Fruit fly (Drosophila melanogaster) whole organism, embryonic: Measurements from ENCODE around the gene CG11898.

ENCODE experiments used
- Atf6 ChIP-seq: fragments of 200-800 bp; sonication (Bioruptor generic); IDR thresholded peaks from 2 replicates; pipeline ENCODE4 v1.3.6; 2022; ENCODE audit warnings: missing biosample characterization, missing genetic modification characterization
- Bgb ChIP-seq: fragments of 200-800 bp; sonication (Bioruptor generic); IDR thresholded peaks from 2 replicates; pipeline ENCODE4 v1.3.6; 2022; ENCODE audit warnings: missing biosample characterization, missing genetic modification characterization; ENCODE audit not compliant: partially characterized antibody
- BtbVII ChIP-seq: fragments of 200-800 bp; sonication (Bioruptor generic); optimal IDR thresholded peaks from 3 replicates; lab custom pipeline; 2017; ENCODE audit warnings: missing biosample characterization, mild to moderate bottlenecking, missing genetic modification characterization
- CG10147 ChIP-seq: fragments of 200-800 bp; sonication (Bioruptor generic); optimal IDR thresholded peaks from 2 replicates; lab custom pipeline; 2019; ENCODE audit warnings: missing biosample characterization, mild to moderate bottlenecking, missing genetic modification characterization, moderate library complexity
- CG10209 ChIP-seq: fragments of 200-800 bp; sonication (Bioruptor generic); optimal IDR thresholded peaks from 3 replicates; lab custom pipeline; 2017; ENCODE audit warnings: missing biosample characterization, mild to moderate bottlenecking, missing genetic modification characterization, missing genetic modification reagents
- CG11247 ChIP-seq: fragments of 200-800 bp; sonication (Bioruptor generic); IDR thresholded peaks from 2 replicates; pipeline ENCODE4 v1.3.6; 2022; ENCODE audit warnings: missing biosample characterization, missing genetic modification characterization
- CG11723 ChIP-seq: fragments of 200-800 bp; sonication (Bioruptor generic); optimal IDR thresholded peaks from 2 replicates; lab custom pipeline; 2017; ENCODE audit warnings: missing biosample characterization, mild to moderate bottlenecking, missing genetic modification characterization
- CG12744 ChIP-seq: fragments of 200-800 bp; sonication (Bioruptor generic); optimal IDR thresholded peaks from 2 replicates; lab custom pipeline; 2016; ENCODE audit warnings: missing biosample characterization, missing genetic modification characterization
- CG13424 ChIP-seq: fragments of 200-800 bp; sonication (Bioruptor generic); optimal IDR thresholded peaks from 2 replicates; lab custom pipeline; 2019; ENCODE audit warnings: missing biosample characterization, mild to moderate bottlenecking, missing genetic modification characterization, moderate library complexity
- CG13894 ChIP-seq: fragments of 200-800 bp; sonication (Bioruptor generic); optimal IDR thresholded peaks from 3 replicates; lab custom pipeline; 2018; ENCODE audit warnings: missing biosample characterization, mild to moderate bottlenecking, missing genetic modification characterization, moderate library complexity
- CG16813 ChIP-seq: fragments of 200-800 bp; sonication (Bioruptor generic); IDR thresholded peaks from 3 replicates; pipeline ENCODE4 v1.3.6; 2022; ENCODE audit warnings: missing biosample characterization, missing genetic modification characterization; ENCODE audit not compliant: partially characterized antibody
- CG17568 ChIP-seq: fragments of 200-800 bp; sonication (Bioruptor generic); optimal IDR thresholded peaks from 2 replicates; lab custom pipeline; 2018; ENCODE audit warnings: missing biosample characterization, mild to moderate bottlenecking, missing genetic modification characterization, moderate library complexity
- CG17912 ChIP-seq: fragments of 200-800 bp; sonication (Bioruptor generic); optimal IDR thresholded peaks from 2 replicates; lab custom pipeline; 2018; ENCODE audit warnings: missing biosample characterization, mild to moderate bottlenecking, missing genetic modification characterization
- CG2712 ChIP-seq: fragments of 200-800 bp; optimal IDR thresholded peaks from 3 replicates; lab custom pipeline; 2019; ENCODE audit warnings: missing biosample characterization, mild to moderate bottlenecking, missing genetic modification characterization, moderate library complexity
- CG4404 ChIP-seq: fragments of 200-800 bp; sonication (Bioruptor generic); IDR thresholded peaks from 2 replicates; pipeline ENCODE4 v1.3.6; 2022; ENCODE audit warnings: missing biosample characterization, missing genetic modification characterization
- CG4730 ChIP-seq: fragments of 200-800 bp; sonication (Bioruptor generic); IDR thresholded peaks from 2 replicates; pipeline ENCODE4 v1.3.6; 2022; ENCODE audit warnings: missing biosample characterization, missing genetic modification characterization
- CG5180 ChIP-seq: fragments of 200-800 bp; sonication (Bioruptor generic); optimal IDR thresholded peaks from 3 replicates; lab custom pipeline; 2017; ENCODE audit warnings: missing biosample characterization, missing genetic modification characterization, mild to moderate bottlenecking, moderate library complexity, missing genetic modification reagents
- CG6654 ChIP-seq: fragments of 200-800 bp; sonication (Bioruptor generic); optimal IDR thresholded peaks from 2 replicates; lab custom pipeline; 2017; ENCODE audit warnings: missing biosample characterization, mild to moderate bottlenecking, missing genetic modification characterization
- CG8924 ChIP-seq: fragments of 200-800 bp; optimal IDR thresholded peaks from 3 replicates; lab custom pipeline; 2019; ENCODE audit warnings: missing biosample characterization, mild to moderate bottlenecking, missing genetic modification characterization, moderate library complexity
- CrebB ChIP-seq: fragments of 200-800 bp; sonication (Bioruptor generic); optimal IDR thresholded peaks from 3 replicates; lab custom pipeline; 2018; ENCODE audit warnings: missing biosample characterization, mild to moderate bottlenecking, missing genetic modification characterization
- Dek ChIP-seq: fragments of 200-800 bp; sonication (Bioruptor generic); optimal IDR thresholded peaks from 3 replicates; lab custom pipeline; 2019; ENCODE audit warnings: missing biosample characterization, mild to moderate bottlenecking, missing genetic modification characterization, moderate library complexity
- Gug ChIP-seq: fragments of 200-800 bp; sonication (Bioruptor generic); IDR thresholded peaks from 4 replicates; pipeline ENCODE4 v1.3.6; 2022; ENCODE audit warnings: missing biosample characterization, missing genetic modification characterization
- H2.0 ChIP-seq: fragments of 200-800 bp; sonication (Bioruptor generic); IDR thresholded peaks from 2 replicates; pipeline ENCODE4 v1.3.6; 2022; ENCODE audit warnings: missing biosample characterization, missing genetic modification characterization
- Hmr ChIP-seq: fragments of 200-800 bp; sonication (Bioruptor generic); optimal IDR thresholded peaks from 3 replicates; lab custom pipeline; 2017; ENCODE audit warnings: mild to moderate bottlenecking, missing biosample characterization, missing genetic modification reagents, missing genetic modification characterization
- Hr51 ChIP-seq, 2 experiments: fragments of 200-800 bp; sonication (Bioruptor generic); optimal IDR thresholded peaks; 2 replicates in 1 of 2; 3 replicates in 1 of 2; lab custom pipeline; 2016 to 2018; ENCODE audit warnings: missing biosample characterization in 2 of 2, missing genetic modification characterization in 2 of 2, mild to moderate bottlenecking in 1 of 2, moderate library complexity in 1 of 2
- Myb ChIP-seq: fragments of 200-800 bp; sonication (Bioruptor generic); optimal IDR thresholded peaks from 2 replicates; lab custom pipeline; 2016; ENCODE audit warnings: missing biosample characterization, missing genetic modification characterization
- Nf-YA ChIP-seq: fragments of 200-800 bp; sonication (Bioruptor generic); IDR thresholded peaks from 2 replicates; pipeline ENCODE4 v1.3.6; 2022; ENCODE audit warnings: missing biosample characterization, missing genetic modification characterization
- Rfx ChIP-seq: fragments of 200-800 bp; sonication (Bioruptor generic); IDR thresholded peaks from 2 replicates; pipeline ENCODE4 v1.3.6; 2022; ENCODE audit warnings: missing biosample characterization, missing genetic modification characterization
- Xbp1 ChIP-seq: fragments of 200-800 bp; sonication (Bioruptor generic); optimal IDR thresholded peaks from 3 replicates; lab custom pipeline; 2016; ENCODE audit warnings: missing biosample characterization, mild to moderate bottlenecking, missing genetic modification characterization
- az2 ChIP-seq: fragments of 200-800 bp; sonication (Bioruptor generic); optimal IDR thresholded peaks from 3 replicates; lab custom pipeline; 2016; ENCODE audit warnings: missing biosample characterization, missing genetic modification characterization
- bab2 ChIP-seq: fragments of 200-800 bp; sonication (Bioruptor generic); optimal IDR thresholded peaks from 2 replicates; lab custom pipeline; 2016; ENCODE audit warnings: missing biosample characterization, missing genetic modification characterization
- bowl ChIP-seq: fragments of 200-800 bp; sonication (Bioruptor generic); IDR thresholded peaks from 2 replicates; pipeline ENCODE4 v1.3.6; 2022; ENCODE audit warnings: missing biosample characterization, missing genetic modification characterization
- btn ChIP-seq: fragments of 200-800 bp; sonication (Bioruptor generic); optimal IDR thresholded peaks from 2 replicates; lab custom pipeline; 2016; ENCODE audit warnings: missing biosample characterization, missing genetic modification characterization
- cas ChIP-seq: fragments of 200-800 bp; sonication (Bioruptor generic); IDR thresholded peaks from 2 replicates; pipeline ENCODE4 v1.3.6; 2022; ENCODE audit warnings: missing biosample characterization, missing genetic modification characterization
- caup ChIP-seq: fragments of 200-800 bp; sonication (Bioruptor generic); optimal IDR thresholded peaks from 3 replicates; lab custom pipeline; 2017; ENCODE audit warnings: missing biosample characterization, mild to moderate bottlenecking, missing genetic modification characterization, moderate library complexity; ENCODE audit not compliant: severe bottlenecking
- cg ChIP-seq: fragments of 200-800 bp; sonication (Bioruptor generic); optimal IDR thresholded peaks from 3 replicates; lab custom pipeline; 2019; ENCODE audit warnings: missing biosample characterization, mild to moderate bottlenecking, missing genetic modification characterization, moderate library complexity
- chm ChIP-seq: fragments of 200-800 bp; sonication (Bioruptor generic); IDR thresholded peaks from 2 replicates; pipeline ENCODE4 v1.3.6; 2022; ENCODE audit warnings: missing biosample characterization, missing genetic modification characterization
- dati ChIP-seq: fragments of 200-800 bp; sonication (Bioruptor generic); IDR thresholded peaks from 2 replicates; pipeline ENCODE4 v1.3.6; 2022; ENCODE audit warnings: missing biosample characterization, missing genetic modification characterization
- dimm ChIP-seq: fragments of 200-800 bp; sonication (Bioruptor generic); IDR thresholded peaks from 2 replicates; pipeline ENCODE4 v1.3.6; 2022; ENCODE audit warnings: missing biosample characterization, missing genetic modification characterization
- dmrt99B ChIP-seq: fragments of 200-800 bp; sonication (Bioruptor generic); optimal IDR thresholded peaks from 2 replicates; lab custom pipeline; 2018; ENCODE audit warnings: missing biosample characterization, mild to moderate bottlenecking, missing genetic modification characterization, moderate library complexity
- esg ChIP-seq: fragments of 200-800 bp; sonication (Bioruptor generic); conservative IDR thresholded peaks from 2 replicates; pipeline ENCODE4 v1.3.6; 2022; ENCODE audit warnings: missing biosample characterization, missing genetic modification characterization
- fd3F ChIP-seq: fragments of 200-800 bp; sonication (Bioruptor generic); optimal IDR thresholded peaks from 2 replicates; lab custom pipeline; 2018; ENCODE audit warnings: missing biosample characterization, mild to moderate bottlenecking, missing genetic modification characterization, moderate library complexity
- jing ChIP-seq: fragments of 200-800 bp; sonication (Bioruptor generic); optimal IDR thresholded peaks from 2 replicates; lab custom pipeline; 2018; ENCODE audit warnings: missing biosample characterization, mild to moderate bottlenecking, missing genetic modification characterization
- lbe ChIP-seq: fragments of 200-800 bp; sonication (Bioruptor generic); optimal IDR thresholded peaks from 2 replicates; lab custom pipeline; 2016; ENCODE audit warnings: missing biosample characterization, mild to moderate bottlenecking, missing genetic modification characterization
- mam ChIP-seq: fragments of 200-800 bp; sonication (Bioruptor generic); optimal IDR thresholded peaks from 3 replicates; lab custom pipeline; 2016; ENCODE audit warnings: missing biosample characterization, missing genetic modification characterization
- scrt ChIP-seq: fragments of 200-800 bp; sonication (Bioruptor generic); optimal IDR thresholded peaks from 2 replicates; lab custom pipeline; 2018; ENCODE audit warnings: missing biosample characterization, mild to moderate bottlenecking, missing genetic modification characterization, moderate library complexity
- tna ChIP-seq: fragments of 200-800 bp; sonication (Bioruptor generic); IDR thresholded peaks from 2 replicates; pipeline ENCODE4 v1.3.6; 2022; ENCODE audit warnings: missing biosample characterization, missing genetic modification characterization; ENCODE audit not compliant: partially characterized antibody
- vfl ChIP-seq: fragments of 200-800 bp; sonication (Bioruptor generic); optimal IDR thresholded peaks from 2 replicates; lab custom pipeline; 2016; ENCODE audit warnings: missing biosample characterization, missing genetic modification characterization
- vvl ChIP-seq: fragments of 200-800 bp; sonication (Bioruptor generic); IDR thresholded peaks from 2 replicates; pipeline ENCODE4 v1.3.6; 2022; ENCODE audit warnings: missing biosample characterization, missing genetic modification characterization

CG11898 gene

DNA sequence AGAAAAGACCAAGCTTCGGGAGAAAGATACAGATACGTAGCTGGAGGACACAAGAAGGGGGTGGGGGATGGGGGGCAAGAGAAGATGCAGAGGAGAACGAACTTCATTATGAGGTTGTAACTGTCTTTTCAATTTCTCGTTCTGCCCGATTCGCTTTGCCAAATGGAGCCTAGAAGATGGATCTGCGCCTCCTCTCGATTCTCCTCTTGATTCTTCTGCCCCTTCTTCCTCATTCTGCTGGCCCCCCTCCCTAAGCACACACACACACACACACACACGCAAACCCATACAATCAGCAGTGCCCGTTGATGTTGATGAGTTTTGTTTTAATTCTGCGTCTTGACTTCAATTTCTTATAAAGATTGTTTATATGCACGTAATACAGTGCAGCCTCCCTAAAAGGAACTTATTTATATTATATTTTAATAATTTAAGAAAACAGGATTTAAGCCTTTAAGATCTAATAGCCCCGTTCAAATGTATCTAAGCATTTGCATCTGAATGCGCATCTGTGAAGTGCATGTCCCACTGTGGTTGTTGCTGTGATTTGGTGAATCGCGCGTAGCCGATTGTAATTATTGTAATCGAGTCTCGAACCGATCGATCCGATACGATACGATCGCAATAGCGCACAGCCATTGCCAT is 41.7 kb downstream of the CG11898 start (continued):
- peak; percentile 54 for TF ChIP-seq cg
- no peak for TF ChIP-seq vfl (GFP tag; lab: Kevin White, UChicago)
- peak; percentile 77 for TF ChIP-seq CG13424
- TF ChIP-seq CG17912 (GFP tag; lab: Kevin White, UChicago): peak; percentile 17
- no peak for TF ChIP-seq CrebB (tag; lab: Kevin White, UChicago)
- no peak for TF ChIP-seq Bgb (GFP tag; lab: Robert Waterston, UW)
- TF ChIP-seq BtbVII: peak; percentile 54
- TF ChIP-seq CG17568 (GFP tag; lab: Kevin White, UChicago): peak; percentile 23
- TF ChIP-seq CG16813 (GFP tag; lab: Robert Waterston, UW): no peak
- no peak for TF ChIP-seq Myb (GFP tag; lab: Kevin White, UChicago)
- TF ChIP-seq scrt (GFP tag; lab: Kevin White, UChicago): peak; percentile 2
- TF ChIP-seq fd3F (GFP tag; lab: Kevin White, UChicago): peak; percentile 80
- peak; percentile 79 for TF ChIP-seq H2.0 (GFP tag; lab: Robert Waterston, UW)
- TF ChIP-seq CG10209 (GFP tag; lab: Kevin White, UChicago): peak; percentile 44
- peak; percentile 24 for TF ChIP-seq CG11723 (GFP tag; lab: Kevin White, UChicago)
- TF ChIP-seq esg (GFP tag; lab: Robert Waterston, UW): peak; percentile 79
- TF ChIP-seq cas (GFP tag; lab: Robert Waterston, UW): no peak
- TF ChIP-seq tna (GFP tag; lab: Robert Waterston, UW): no peak
- TF ChIP-seq CG4730 (GFP tag; lab: Robert Waterston, UW): peak; percentile 69
- peak; percentile 65 for TF ChIP-seq CG8924
- no peak for TF ChIP-seq btn (GFP tag; lab: Kevin White, UChicago)
- TF ChIP-seq vvl (GFP tag; lab: Robert Waterston, UW): peak; percentile 82
- peak; percentile 72; the same call in 3 of the 4 replicates for TF ChIP-seq Gug
- peak in 1 of 2 experiments; percentile 71 for TF ChIP-seq Hr51 (GFP tag; optimal IDR thresholded peaks at IDR 0.05; lab: Kevin White, UChicago)
- no peak for TF ChIP-seq CG4404 (GFP tag; lab: Robert Waterston, UW)
- peak; percentile 73 for TF ChIP-seq dmrt99B (tag; lab: Kevin White, UChicago)
- peak; percentile 39; the same call in 1 of the 2 replicates for TF ChIP-seq bowl (GFP tag; lab: Robert Waterston, UW)
- TF ChIP-seq Nf-YA (GFP tag; lab: Robert Waterston, UW): 0 out of 2 replicates have a peak, but pooled peaks have one; percentile 12
- peak; percentile 24; the same call in 1 of the 2 replicates for TF ChIP-seq chm (GFP tag; lab: Robert Waterston, UW)
- no peak for TF ChIP-seq dati (GFP tag; lab: Robert Waterston, UW)
- TF ChIP-seq CG11247 (GFP tag; lab: Robert Waterston, UW): peak; percentile 47; the same call in 1 of the 2 replicates
- peak; percentile 54 for TF ChIP-seq caup (GFP tag; lab: Kevin White, UChicago)
- peak; percentile 30 for TF ChIP-seq mam
- peak; percentile 21 for TF ChIP-seq CG13894 (tag; lab: Kevin White, UChicago)
- peak; percentile 75 for TF ChIP-seq lbe
- peak; percentile 32 for TF ChIP-seq CG10147 (GFP tag; lab: Kevin White, UChicago)
- TF ChIP-seq CG6654 (GFP tag; lab: Kevin White, UChicago): no peak
- peak; percentile 69 for TF ChIP-seq CG2712
- TF ChIP-seq dimm (GFP tag; lab: Robert Waterston, UW): 0 out of 2 replicates have a peak, but pooled peaks have one; percentile 40
- TF ChIP-seq CG12744 (GFP tag; lab: Kevin White, UChicago): no peak
- TF ChIP-seq Atf6 (GFP tag; lab: Robert Waterston, UW): peak; percentile 65
- TF ChIP-seq bab2: no peak
- TF ChIP-seq CG5180: peak; percentile 24
- peak; percentile 55 for TF ChIP-seq Dek (tag; lab: Kevin White, UChicago)
- TF ChIP-seq az2 (GFP tag; lab: Kevin White, UChicago): peak; percentile 38
- peak; percentile 65 for TF ChIP-seq Xbp1 (GFP tag; lab: Kevin White, UChicago)
- no peak for TF ChIP-seq jing (GFP tag; lab: Kevin White, UChicago)
- TF ChIP-seq Rfx: peak; percentile 82
- peak; percentile 36 for TF ChIP-seq Hmr (GFP tag; lab: Kevin White, UChicago)
